Worm (Caenorhabditis elegans): Measurements from ENCODE around the gene cnep-1.

cnep-1 gene

DNA sequence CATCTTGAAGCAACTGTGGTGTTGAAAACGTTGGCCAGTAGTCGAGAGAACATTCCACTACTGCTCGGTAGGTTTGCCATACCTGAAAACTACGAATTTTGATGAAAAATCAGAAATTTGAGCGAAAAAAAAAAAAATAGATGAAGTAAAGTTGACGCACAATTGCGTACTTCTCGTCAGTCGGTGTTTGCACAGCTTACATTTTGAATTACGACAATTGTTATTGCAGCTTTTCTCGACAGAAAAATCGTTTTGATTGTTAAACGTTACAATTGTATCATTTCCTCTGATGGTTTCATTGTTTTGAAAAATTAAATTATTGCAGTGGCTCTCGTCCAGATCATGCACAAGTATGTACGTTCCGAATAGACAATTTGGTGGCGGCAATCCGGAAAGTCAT lies at the start of gene cnep-1, which contains the start of gene F45E12.5:
Gene cnep-1, plus strand, starts transcription at position 326 of the 400 bp plus-strand sequence.
Gene F45E12.5, minus strand, starts transcription at position 93 of the 400 bp plus-strand sequence.
- TF ChIP-seq pha-4 (tag; optimal IDR thresholded peaks at IDR 0.05): peak; percentile 31
- TF ChIP-seq nhr-12 (tag; optimal IDR thresholded peaks at IDR 0.05): no peak

- no peak for TF ChIP-seq ZK546.5 (tag; optimal IDR thresholded peaks at IDR 0.05)
- no peak for TF ChIP-seq ztf-11 (tag; optimal IDR thresholded peaks at IDR 0.05)
- no peak for TF ChIP-seq nhr-43 (tag; optimal IDR thresholded peaks at IDR 0.05; ENCODE audit: poor library complexity, severe bottlenecking)
- TF ChIP-seq daf-12 (tag; optimal IDR thresholded peaks at IDR 0.05): no peak
- no peak for TF ChIP-seq lsy-12 (tag; optimal IDR thresholded peaks at IDR 0.05)
- TF ChIP-seq nhr-77 (tag; optimal IDR thresholded peaks at IDR 0.05): no peak
- TF ChIP-seq elt-3 (tag; optimal IDR thresholded peaks at IDR 0.05): no peak
- TF ChIP-seq nhr-25 (tag; optimal IDR thresholded peaks at IDR 0.05): no peak
- TF ChIP-seq tbx-2 (tag; optimal IDR thresholded peaks at IDR 0.05): no peak
- no peak for TF ChIP-seq egl-5 (tag; optimal IDR thresholded peaks at IDR 0.05)
- no peak for TF ChIP-seq pqm-1 (tag; optimal IDR thresholded peaks at IDR 0.05)
- TF ChIP-seq ceh-16 (tag; optimal IDR thresholded peaks at IDR 0.05): no peak
- no peak for TF ChIP-seq mdl-1 (tag; optimal IDR thresholded peaks at IDR 0.05)
- no peak for TF ChIP-seq nhr-11 (tag; optimal IDR thresholded peaks at IDR 0.05)
- no peak for TF ChIP-seq hmg-11 (tag; optimal IDR thresholded peaks at IDR 0.05)
- no peak for TF ChIP-seq nhr-23 (tag; optimal IDR thresholded peaks at IDR 0.05)
- no peak for TF ChIP-seq nhr-12 (tag; optimal IDR thresholded peaks at IDR 0.05)
- TF ChIP-seq lin-15B (tag; optimal IDR thresholded peaks at IDR 0.05): no peak
- TF ChIP-seq aly-2 (tag; optimal IDR thresholded peaks at IDR 0.05): no peak
- TF ChIP-seq fkh-10 (GFP tag; optimal IDR thresholded peaks at IDR 0.05): no peak
Observed at ce11 chrII:7261854-7262253, 48.3 kb upstream of the cnep-1 start, which contains the start of gene C30G12.4. Gene C30G12.4, plus strand, starts transcription at chrII:7262154.

DNA sequence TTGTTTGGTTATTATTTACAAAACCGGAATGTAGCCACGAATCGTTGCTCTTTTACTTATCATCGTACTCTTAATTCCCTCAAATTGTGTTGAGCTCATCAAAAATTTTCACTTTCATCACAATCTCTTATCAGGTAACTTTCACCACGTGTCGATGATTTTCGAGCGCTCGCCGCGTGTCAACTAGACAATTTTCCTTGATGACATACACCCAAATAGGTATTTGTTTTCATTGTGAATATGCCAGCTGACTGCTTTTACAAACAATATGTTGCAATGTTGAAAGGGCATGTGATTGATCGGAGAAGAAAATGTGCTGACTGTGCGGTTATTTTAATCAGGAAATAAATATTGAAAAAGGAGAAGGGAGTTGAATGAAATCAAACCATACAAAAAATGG lies 45.5 kb upstream of the cnep-1 start:
- TF ChIP-seq pha-4 (tag; optimal IDR thresholded peaks at IDR 0.05): peak; percentile 84
- TF ChIP-seq aly-2 (tag; optimal IDR thresholded peaks at IDR 0.05): no peak
- no peak for TF ChIP-seq nhr-28 (tag; optimal IDR thresholded peaks at IDR 0.05)
- TF ChIP-seq jun-1 (tag; optimal IDR thresholded peaks at IDR 0.05): peak; percentile 76
- no peak for TF ChIP-seq ztf-11 (tag; optimal IDR thresholded peaks at IDR 0.05)
- no peak for TF ChIP-seq ceh-9 (tag; optimal IDR thresholded peaks at IDR 0.05)
- no peak for TF ChIP-seq elt-1 (tag; optimal IDR thresholded peaks at IDR 0.05)
- TF ChIP-seq mdl-1 (tag; optimal IDR thresholded peaks at IDR 0.05): peak; percentile 38
- peak; percentile 94 for TF ChIP-seq elt-2 (tag; optimal IDR thresholded peaks at IDR 0.05)
- peak; percentile 59 for TF ChIP-seq pqm-1 (tag; optimal IDR thresholded peaks at IDR 0.05)
- no peak for TF ChIP-seq eor-1 (tag; optimal IDR thresholded peaks at IDR 0.05)

DNA sequence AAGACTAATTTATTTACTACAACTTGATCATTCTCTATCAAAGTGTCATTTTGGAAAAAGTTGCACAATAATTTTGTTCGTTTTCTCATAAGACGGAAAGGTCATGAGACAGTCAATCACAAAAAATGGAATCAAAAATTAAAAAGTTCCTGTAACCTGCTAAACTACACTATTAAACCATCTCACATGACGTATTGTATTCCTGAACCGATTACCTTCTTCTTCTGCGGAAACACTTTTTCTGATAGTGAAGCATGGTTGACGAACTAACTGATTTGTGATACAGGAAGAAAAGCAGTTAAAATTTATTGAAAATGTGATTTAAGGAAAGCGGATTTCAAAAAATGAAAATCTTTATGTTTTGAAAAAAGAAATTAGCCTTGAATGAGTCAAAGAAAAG lies 40.4 kb upstream of the cnep-1 start:
- peak; percentile 14 for TF ChIP-seq elt-2 (tag; optimal IDR thresholded peaks at IDR 0.05)
- no peak for TF ChIP-seq jun-1 (tag; optimal IDR thresholded peaks at IDR 0.05)

DNA sequence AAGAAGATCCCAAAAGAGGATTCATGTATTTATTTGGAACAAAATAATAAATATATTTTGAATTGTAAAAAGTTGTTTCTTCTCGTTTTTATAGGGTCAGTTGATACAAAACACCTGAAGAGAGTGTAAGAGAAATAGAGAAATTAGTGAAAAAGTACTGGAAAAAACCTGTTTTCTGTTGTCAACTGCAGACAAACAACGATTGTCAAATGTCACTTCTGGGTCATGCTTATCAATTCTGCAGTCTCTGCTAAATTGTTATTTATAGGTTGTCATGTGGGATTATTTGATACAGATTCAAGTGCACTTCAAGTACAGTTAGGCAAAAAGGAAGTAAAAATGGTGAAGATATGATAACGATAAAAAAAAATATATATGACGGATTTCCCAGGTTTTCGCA lies 37.6 kb upstream of the cnep-1 start:
- peak; percentile 55 for TF ChIP-seq nhr-43 (tag; optimal IDR thresholded peaks at IDR 0.05; ENCODE audit: poor library complexity, severe bottlenecking)
- no peak for TF ChIP-seq ceh-16 (tag; optimal IDR thresholded peaks at IDR 0.05)
- peak; percentile 85 for TF ChIP-seq nhr-23 (tag; optimal IDR thresholded peaks at IDR 0.05)
- TF ChIP-seq elt-3 (tag; optimal IDR thresholded peaks at IDR 0.05): no peak
- TF ChIP-seq mdl-1 (tag; optimal IDR thresholded peaks at IDR 0.05): no peak
- TF ChIP-seq lin-15B (tag; optimal IDR thresholded peaks at IDR 0.05): no peak
- TF ChIP-seq daf-12 (tag; optimal IDR thresholded peaks at IDR 0.05): no peak
- TF ChIP-seq snpc-4 (tag; optimal IDR thresholded peaks at IDR 0.05): no peak
- peak; percentile 59 for TF ChIP-seq nhr-25 (tag; optimal IDR thresholded peaks at IDR 0.05)
- TF ChIP-seq skn-1 (tag; optimal IDR thresholded peaks at IDR 0.05): no peak
- peak; percentile 13 for TF ChIP-seq tbx-2 (tag; optimal IDR thresholded peaks at IDR 0.05)
- TF ChIP-seq unc-62 (GFP tag; optimal IDR thresholded peaks at IDR 0.05): no peak
- TF ChIP-seq zag-1 (tag; optimal IDR thresholded peaks at IDR 0.05): no peak

DNA sequence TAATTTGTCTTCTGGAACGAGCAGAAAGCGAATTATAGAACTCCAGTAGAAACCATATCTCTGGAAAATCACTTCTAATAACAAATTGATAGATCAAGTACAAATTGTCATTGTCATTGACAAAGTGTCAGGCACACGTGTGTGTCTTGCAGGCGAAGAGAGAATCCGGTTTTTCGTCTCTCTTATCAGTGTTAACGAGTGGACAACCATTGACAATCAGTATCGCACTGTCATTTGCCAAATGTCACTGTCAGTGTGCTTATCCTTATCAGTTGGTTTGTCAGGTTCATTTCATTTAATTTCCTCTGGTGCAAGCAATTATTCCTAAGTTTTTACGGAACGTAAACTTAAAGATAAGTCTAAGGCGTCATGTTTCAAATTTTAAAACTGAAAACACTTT lies 36.6 kb upstream of the cnep-1 start:
- no peak for TF ChIP-seq nhr-237 (tag; optimal IDR thresholded peaks at IDR 0.05)
- TF ChIP-seq nhr-43 (tag; optimal IDR thresholded peaks at IDR 0.05; ENCODE audit: poor library complexity, severe bottlenecking): peak; percentile 48
- peak; percentile 79 for TF ChIP-seq elt-2 (tag; optimal IDR thresholded peaks at IDR 0.05)
- TF ChIP-seq nhr-25 (tag; optimal IDR thresholded peaks at IDR 0.05): peak; percentile 1
- no peak for TF ChIP-seq R02D3.7 (tag; optimal IDR thresholded peaks at IDR 0.05)
- peak in 1 of 3 experiments; percentile 41 for TF ChIP-seq elt-3 (tag; optimal IDR thresholded peaks at IDR 0.05)
- peak; percentile 50 for TF ChIP-seq pqm-1 (tag; optimal IDR thresholded peaks at IDR 0.05)
- peak; percentile 32 for TF ChIP-seq nhr-23 (tag; optimal IDR thresholded peaks at IDR 0.05)
- TF ChIP-seq mdl-1 (tag; optimal IDR thresholded peaks at IDR 0.05): peak; percentile 3
- no peak for TF ChIP-seq ztf-4 (tag; optimal IDR thresholded peaks at IDR 0.05)

Measured in whole organism, L3 larva.